Fruit fly (Drosophila melanogaster) whole organism, adult: ENCODE data around the gene fit.

Source experiments
- CG11617 ChIP-seq: fragments of 200-800 bp; sonication (Bioruptor generic); optimal IDR thresholded peaks from 2 replicates; lab custom pipeline; 2017; ENCODE audit warnings: mild to moderate bottlenecking, missing biosample characterization, missing genetic modification reagents, missing genetic modification characterization
- CG14711 ChIP-seq: fragments of 200-800 bp; sonication (Bioruptor generic); optimal IDR thresholded peaks from 2 replicates; lab custom pipeline; 2018; ENCODE audit warnings: missing biosample characterization, mild to moderate bottlenecking, missing genetic modification characterization, moderate library complexity
- CG1620 ChIP-seq: fragments of 200-800 bp; sonication (Bioruptor generic); optimal IDR thresholded peaks from 2 replicates; lab custom pipeline; 2016; ENCODE audit warnings: missing biosample characterization, missing genetic modification characterization
- Clk ChIP-seq: fragments of 200-800 bp; sonication (Bioruptor generic); optimal IDR thresholded peaks from 2 replicates; lab custom pipeline; 2017; ENCODE audit warnings: missing biosample characterization, missing genetic modification characterization
- Hr96 ChIP-seq: fragments of 200-800 bp; sonication (Bioruptor generic); optimal IDR thresholded peaks from 2 replicates; lab custom pipeline; 2016; ENCODE audit warnings: missing biosample characterization, missing genetic modification characterization
- Mnt ChIP-seq: fragments of 200-800 bp; sonication (Bioruptor generic); optimal IDR thresholded peaks from 2 replicates; lab custom pipeline; 2016; ENCODE audit warnings: missing biosample characterization, mild to moderate bottlenecking, missing genetic modification characterization
- cic ChIP-seq: fragments of 200-800 bp; sonication (Bioruptor generic); optimal IDR thresholded peaks from 2 replicates; lab custom pipeline; 2017; ENCODE audit warnings: missing biosample characterization, mild to moderate bottlenecking, missing genetic modification characterization, moderate library complexity
- kay ChIP-seq: fragments of 200-800 bp; sonication (Bioruptor generic); peaks from one replicate; lab custom pipeline; 2016; ENCODE audit warnings: missing biosample characterization, missing genetic modification characterization, borderline replicate concordance
- pad ChIP-seq: fragments of 200-800 bp; sonication (Bioruptor generic); optimal IDR thresholded peaks from 3 replicates; lab custom pipeline; 2017; ENCODE audit warnings: missing biosample characterization, missing genetic modification characterization, mild to moderate bottlenecking, moderate library complexity, missing genetic modification reagents
- toe ChIP-seq: fragments of 200-800 bp; sonication (Bioruptor generic); optimal IDR thresholded peaks from 2 replicates; lab custom pipeline; 2016; ENCODE audit warnings: missing biosample characterization, missing genetic modification characterization

dm6 chr3R:21864484-21864883, 19.8 kb downstream of the fit start:
- TF ChIP-seq CG14711 (no peak), pad (GFP tag; lab: Kevin White, UChicago) (no peak), kay (GFP tag; lab: Kevin White, UChicago) (peak; percentile 7), Clk (GFP tag; lab: Kevin White, UChicago) (no peak), CG11617 (GFP tag; lab: Kevin White, UChicago) (no peak), toe (GFP tag; lab: Kevin White, UChicago) (no peak), CG1620 (GFP tag; lab: Kevin White, UChicago) (no peak), cic (GFP tag; lab: Kevin White, UChicago) (no peak), Hr96 (no peak), Mnt (GFP tag; lab: Kevin White, UChicago) (no peak)
